Fruit fly (Drosophila melanogaster): ENCODE measurements around the gene tws.
A peak's percentile ranks its signal among the peaks of the same experiment; 100 is the strongest.

DNA sequence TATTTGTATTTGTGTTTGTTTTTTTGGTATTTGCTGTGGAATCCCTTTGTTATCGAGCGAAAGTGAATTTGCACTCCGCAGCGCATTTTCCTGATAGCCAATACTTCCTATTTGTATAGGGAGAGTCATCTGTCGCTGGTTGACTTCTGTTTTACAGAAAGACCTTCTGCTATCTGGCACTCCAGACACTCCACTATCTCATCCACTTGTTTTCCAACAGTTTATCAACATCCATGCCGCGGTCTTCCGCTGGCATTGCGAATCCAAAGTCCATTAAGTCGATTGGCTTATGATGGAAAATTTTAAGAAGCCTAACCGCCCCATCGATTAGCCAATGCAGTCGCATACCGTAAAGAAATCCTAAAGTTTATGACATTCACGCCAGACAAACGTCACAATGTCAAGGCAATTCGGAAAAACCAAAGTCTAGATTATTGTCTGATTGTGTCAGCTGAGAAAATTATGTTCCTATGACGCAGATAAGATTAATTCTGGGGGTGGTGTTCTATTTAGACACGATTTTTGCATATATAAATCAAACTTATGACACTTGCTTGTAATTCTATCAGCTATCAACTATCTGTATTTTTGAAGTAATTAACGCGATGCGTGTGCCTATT, 24.5 kb downstream of the tws start:
- TF ChIP-seq CG11762 (GFP tag; optimal IDR thresholded peaks at IDR 0.05; ENCODE audit: insufficient read depth), result no peak
- TF ChIP-seq cyc (GFP tag; optimal IDR thresholded peaks at IDR 0.05), result no peak
- TF ChIP-seq topi (GFP tag; optimal IDR thresholded peaks at IDR 0.05), result no peak
- no peak for TF ChIP-seq Hr38 (GFP tag; optimal IDR thresholded peaks at IDR 0.05)
- TF ChIP-seq dsx (GFP tag; optimal IDR thresholded peaks at IDR 0.05; ENCODE audit: poor library complexity, severe bottlenecking), result no peak
- no peak for TF ChIP-seq Eip93F (GFP tag; optimal IDR thresholded peaks at IDR 0.05)
- TF ChIP-seq ss (GFP tag; optimal IDR thresholded peaks at IDR 0.05), result peak; percentile 56 to 65
- no peak for TF ChIP-seq esn (GFP tag; optimal IDR thresholded peaks at IDR 0.05)
- TF ChIP-seq CG8119 (GFP tag; IDR thresholded peaks at IDR 0.05), result no peak
- TF ChIP-seq Sox102F (GFP tag; optimal IDR thresholded peaks at IDR 0.05), result no peak
- no peak for TF ChIP-seq fd59A (GFP tag; optimal IDR thresholded peaks at IDR 0.05)
- no peak for TF ChIP-seq CG1621 (tag; optimal IDR thresholded peaks at IDR 0.05)
- no peak for TF ChIP-seq salr (GFP tag; optimal IDR thresholded peaks at IDR 0.05)

All from whole organism, prepupa.